Fruit fly (Drosophila melanogaster) Kc167 (cell line): ENCODE results near the gene CG5693.

Experiments used
- Myc ChIP-seq: fragments of >200 bp; optimal IDR thresholded peaks from 2 replicates; lab custom pipeline; 2017; ENCODE audit warnings: missing external identifiers
- Sin3A ChIP-seq: fragments of >200 bp; optimal IDR thresholded peaks from 2 replicates; lab custom pipeline; 2018; ENCODE audit warnings: missing external identifiers
- h ChIP-seq: fragments of >200 bp; optimal IDR thresholded peaks from 3 replicates; lab custom pipeline; 2018; ENCODE audit warnings: missing external identifiers
- insv ChIP-seq: fragments of >200 bp; optimal IDR thresholded peaks from 3 replicates; lab custom pipeline; 2018; ENCODE audit warnings: missing external identifiers
- psq ChIP-seq: fragments of >200 bp; optimal IDR thresholded peaks from 2 replicates; lab custom pipeline; 2017; ENCODE audit warnings: missing external identifiers
- ttk ChIP-seq: sonication (Bioruptor generic); optimal IDR thresholded peaks from 2 replicates; lab custom pipeline; 2017; ENCODE audit warnings: missing external identifiers

DNA sequence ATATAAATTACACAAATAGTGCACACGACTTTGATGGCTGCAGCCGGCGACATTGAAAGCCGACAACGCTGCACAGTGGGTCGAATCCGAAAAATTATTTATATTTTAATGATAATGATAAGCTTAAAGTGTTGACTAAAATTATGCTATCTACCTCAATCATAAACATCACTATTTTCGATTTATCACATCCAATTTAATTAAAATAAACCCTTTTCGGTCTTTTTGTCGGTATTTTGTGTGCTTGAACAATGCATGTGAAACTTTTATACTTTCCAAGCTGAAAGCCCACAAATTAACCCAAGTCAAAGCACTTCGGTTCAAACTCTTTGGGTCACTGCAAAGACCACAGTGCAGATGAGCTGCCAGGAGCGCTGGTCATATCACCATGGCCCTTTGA, 946 bp upstream of the CG5693 start:
- TF ChIP-seq Sin3A (lab: Kevin White, UChicago): no peak
- TF ChIP-seq psq (lab: Kevin White, UChicago): no peak
- no peak for TF ChIP-seq insv (lab: Kevin White, UChicago)
- TF ChIP-seq h (lab: Kevin White, UChicago): no peak
- no peak for TF ChIP-seq ttk (lab: Kevin White, UChicago)
- no peak for TF ChIP-seq Myc
